Worm (Caenorhabditis elegans) whole organism, L3 larva: ENCODE measurements around the gene ctl-3.

Experiments
- ceh-28 ChIP-seq: fragments of 150-350 bp; optimal IDR thresholded peaks from 2 replicates; lab custom pipeline; 2014; ENCODE audit warnings: missing biosample characterization, missing genetic modification reagents, missing genetic modification characterization
- elt-2 ChIP-seq: sonication (generic microtip); optimal IDR thresholded peaks from 2 replicates; lab custom pipeline; 2016; ENCODE audit warnings: missing genetic modification reagents, mild to moderate bottlenecking, missing genetic modification characterization, missing compliant biosample characterization
- lin-39 ChIP-seq: fragments of 150-350 bp; optimal IDR thresholded peaks from 2 replicates; lab custom pipeline; 2018; ENCODE audit warnings: missing biosample characterization, missing genetic modification reagents, missing genetic modification characterization
- mdl-1 ChIP-seq: fragments of 150-350 bp; optimal IDR thresholded peaks from 2 replicates; lab custom pipeline; 2014; ENCODE audit warnings: missing biosample characterization, missing genetic modification characterization
- nhr-12 ChIP-seq: fragments of 150-350 bp; optimal IDR thresholded peaks from 2 replicates; lab custom pipeline; 2014; ENCODE audit warnings: missing biosample characterization, missing genetic modification characterization
- nhr-237 ChIP-seq: fragments of 150-350 bp; optimal IDR thresholded peaks from 2 replicates; lab custom pipeline; 2014; ENCODE audit warnings: missing biosample characterization, missing genetic modification characterization
- nhr-25 ChIP-seq: sonication (generic microtip); optimal IDR thresholded peaks from 2 replicates; lab custom pipeline; 2017; ENCODE audit warnings: missing biosample characterization, missing genetic modification characterization
- nhr-28 ChIP-seq: fragments of 150-350 bp; optimal IDR thresholded peaks from 2 replicates; lab custom pipeline; 2014; ENCODE audit warnings: missing biosample characterization, missing genetic modification characterization
- nhr-77 ChIP-seq: fragments of 150-350 bp; optimal IDR thresholded peaks from 2 replicates; lab custom pipeline; 2014; ENCODE audit warnings: missing biosample characterization, missing genetic modification characterization
- unc-62 ChIP-seq: fragments of 150-350 bp; sonication (generic microtip); optimal IDR thresholded peaks from 4 replicates; lab custom pipeline; 2014; ENCODE audit warnings: missing biosample characterization, missing genetic modification reagents, missing genetic modification characterization
- zag-1 ChIP-seq: fragments of 150-350 bp; optimal IDR thresholded peaks from 2 replicates; lab custom pipeline; 2014; ENCODE audit warnings: missing biosample characterization, missing genetic modification characterization
- ztf-4 ChIP-seq: fragments of 150-350 bp; optimal IDR thresholded peaks from 2 replicates; lab custom pipeline; 2014; ENCODE audit warnings: missing biosample characterization, missing genetic modification characterization

- TF ChIP-seq nhr-25 (tag; lab: Kevin White, UChicago) (peak; percentile 81), nhr-12 (tag; lab: Kevin White, UChicago) (no peak), nhr-237 (tag; lab: Kevin White, UChicago) (no peak), mdl-1 (tag; lab: Kevin White, UChicago) (no peak), nhr-77 (tag; lab: Kevin White, UChicago) (peak; percentile 55), unc-62 (GFP tag; lab: Kevin White, UChicago) (no peak), nhr-28 (tag; lab: Kevin White, UChicago) (no peak), ceh-28 (peak; percentile 31), elt-2 (tag; lab: Kevin White, UChicago) (peak; percentile 46), zag-1 (tag; lab: Kevin White, UChicago) (no peak), lin-39 (tag; lab: Kevin White, UChicago) (peak; percentile 98), ztf-4 (tag; lab: Kevin White, UChicago) (no peak)
These were observed 38.9 kb upstream of the ctl-3 start, which contains the start of the genes Y54G11A.17, lin-7 and elof-1 for ce11 chrII:14349356-14349923.
